Worm (Caenorhabditis elegans) whole organism, late embryonic: ENCODE results near the gene F59A6.2.

Experiments
- ama-1 ChIP-seq: fragments of 150-350 bp; optimal IDR thresholded peaks from 2 replicates; lab custom pipeline; 2014
- che-1 ChIP-seq: sonication (generic microtip); optimal IDR thresholded peaks from 2 replicates; lab custom pipeline; 2016; ENCODE audit warnings: mild to moderate bottlenecking, missing genetic modification characterization, missing compliant biosample characterization
- elt-4 ChIP-seq: sonication (generic microtip); optimal IDR thresholded peaks from 2 replicates; lab custom pipeline; 2016; ENCODE audit warnings: missing genetic modification characterization, missing compliant biosample characterization

DNA sequence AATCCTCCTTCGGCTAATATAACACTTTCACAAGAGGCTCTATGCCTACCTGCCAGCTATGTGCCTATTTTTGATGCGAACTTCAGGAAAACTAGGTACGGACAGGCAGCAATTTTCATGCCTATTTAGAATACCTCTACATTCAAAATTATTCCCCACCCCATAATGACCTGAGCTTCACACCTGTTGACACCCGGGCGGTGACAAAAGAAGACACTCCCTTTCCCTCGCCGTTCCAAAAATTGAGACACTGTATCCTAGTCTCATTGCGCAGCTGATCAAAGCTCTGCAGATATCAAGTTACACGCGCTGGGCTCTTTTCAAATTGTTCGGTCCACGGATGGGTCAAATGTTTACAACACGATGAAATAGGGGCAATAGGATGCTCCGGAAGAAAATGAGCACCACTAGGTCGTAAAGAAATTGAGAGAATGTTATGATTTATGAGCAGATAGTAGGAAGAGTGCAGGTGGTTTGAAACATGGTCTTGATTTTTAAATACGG, 40.0 kb upstream of the F59A6.2 start:
- TF ChIP-seq che-1: no peak
- TF ChIP-seq elt-4 (tag; lab: Kevin White, UChicago): no peak
- TF ChIP-seq ama-1 (lab: Kevin White, UChicago): no peak
